Fruit fly (Drosophila melanogaster): ENCODE measurements around the gene Pus7.

The Pus7 gene

DNA sequence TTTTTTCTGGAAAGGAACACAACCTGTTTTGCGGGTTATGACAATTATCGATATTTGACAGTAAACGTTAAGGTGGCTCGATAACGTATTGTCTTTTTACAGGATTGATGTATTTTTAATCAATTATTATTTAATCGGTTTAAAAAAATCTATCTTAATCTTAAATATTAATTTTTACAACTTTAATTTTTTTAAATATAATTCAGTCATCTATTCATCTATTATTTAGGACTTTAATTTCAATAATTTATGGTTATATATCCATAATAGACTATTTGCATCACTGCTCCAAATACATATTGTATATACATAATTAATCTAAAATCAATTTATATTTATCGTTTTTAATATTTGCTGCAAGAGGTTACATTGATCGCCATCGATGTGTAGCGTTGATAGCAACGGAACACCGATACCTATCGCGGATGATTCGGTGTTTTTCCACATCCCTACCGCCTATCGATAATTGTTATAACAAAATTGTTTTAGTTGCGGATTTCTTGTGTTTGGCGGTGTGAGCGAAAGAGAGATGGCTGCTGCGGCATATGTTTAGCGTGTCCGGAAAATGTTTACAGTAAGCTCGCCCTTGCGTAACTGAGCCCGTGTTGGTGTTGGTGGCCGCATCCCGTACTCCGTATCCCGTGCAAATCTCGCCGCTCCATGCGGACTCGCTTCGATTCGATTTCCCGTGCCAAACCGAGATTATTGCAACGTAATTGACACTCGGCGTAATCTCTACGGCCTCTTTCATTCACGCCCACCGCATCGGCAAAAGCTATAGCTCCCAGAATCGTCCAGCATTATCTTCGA, 15.2 kb downstream of the Pus7 start, which contains the start of the genes GstO1 and foi (continued):
- TF ChIP-seq sna (GFP tag; IDR thresholded peaks at IDR 0.05; ENCODE audit: partially characterized antibody): peak; percentile 95
- no peak for TF ChIP-seq CG6254 (GFP tag; optimal IDR thresholded peaks at IDR 0.05)
- TF ChIP-seq CG6654 (GFP tag; optimal IDR thresholded peaks at IDR 0.05): no peak
- no peak for TF ChIP-seq jing (GFP tag; optimal IDR thresholded peaks at IDR 0.05)
- TF ChIP-seq her (GFP tag; optimal IDR thresholded peaks at IDR 0.05): no peak
- no peak for TF ChIP-seq ro (GFP tag; IDR thresholded peaks at IDR 0.05)
- TF ChIP-seq CG14965 (GFP tag; optimal IDR thresholded peaks at IDR 0.05; ENCODE audit: borderline replicate concordance): no peak
- TF ChIP-seq zen (tag; optimal IDR thresholded peaks at IDR 0.05): peak; percentile 27
- no peak for TF ChIP-seq bcd (GFP tag; optimal IDR thresholded peaks at IDR 0.05)
- peak; percentile 99 for TF ChIP-seq nerfin-2 (GFP tag; IDR thresholded peaks at IDR 0.05; ENCODE audit: partially characterized antibody)
- TF ChIP-seq ash1 (GFP tag; optimal IDR thresholded peaks at IDR 0.05): no peak
- peak; percentile 44 for TF ChIP-seq CG2678 (tag; optimal IDR thresholded peaks at IDR 0.05)
- peak; percentile 99 for TF ChIP-seq Opbp (GFP tag; IDR thresholded peaks at IDR 0.05; ENCODE audit: partially characterized antibody)
- TF ChIP-seq CG8765 (GFP tag; IDR thresholded peaks at IDR 0.05): no peak
- no peak; the same call in 1 of the 2 replicates for TF ChIP-seq E2f1 (GFP tag; IDR thresholded peaks at IDR 0.05)
- no peak for TF ChIP-seq Atf3 (GFP tag; optimal IDR thresholded peaks at IDR 0.05)
- no peak for TF ChIP-seq ac (GFP tag; optimal IDR thresholded peaks at IDR 0.05)
- peak; percentile 6 to 31 for TF ChIP-seq Hr51 (GFP tag; optimal IDR thresholded peaks at IDR 0.05)
- TF ChIP-seq stwl (tag; optimal IDR thresholded peaks at IDR 0.05): peak; percentile 95
- TF ChIP-seq Xbp1 (GFP tag; optimal IDR thresholded peaks at IDR 0.05): peak; percentile 36
- TF ChIP-seq CG7556 (GFP tag; optimal IDR thresholded peaks at IDR 0.05): no peak
- no peak for TF ChIP-seq pho (GFP tag; optimal IDR thresholded peaks at IDR 0.05)
- TF ChIP-seq CG18599 (GFP tag; optimal IDR thresholded peaks at IDR 0.05): no peak
- peak; percentile 39 for TF ChIP-seq zfh2 (GFP tag; optimal IDR thresholded peaks at IDR 0.05)
- TF ChIP-seq D19A (tag; optimal IDR thresholded peaks at IDR 0.05): peak; percentile 25
- TF ChIP-seq unc-4 (GFP tag; IDR thresholded peaks at IDR 0.05; ENCODE audit: partially characterized antibody): peak; percentile 95
- no peak for TF ChIP-seq salm (tag; optimal IDR thresholded peaks at IDR 0.05)
- TF ChIP-seq CG10209 (GFP tag; optimal IDR thresholded peaks at IDR 0.05): peak; percentile 16
- no peak for TF ChIP-seq pum (GFP tag; optimal IDR thresholded peaks at IDR 0.05)
- no peak for TF ChIP-seq fru (optimal IDR thresholded peaks at IDR 0.05)
- no peak for TF ChIP-seq gcm2 (GFP tag; optimal IDR thresholded peaks at IDR 0.05)
- peak; percentile 10 for TF ChIP-seq NfI (GFP tag; optimal IDR thresholded peaks at IDR 0.05)
- TF ChIP-seq slou (GFP tag; optimal IDR thresholded peaks at IDR 0.05): no peak
- TF ChIP-seq CG8290 (GFP tag; optimal IDR thresholded peaks at IDR 0.05): peak; percentile 29
- TF ChIP-seq CG8290 (tag; optimal IDR thresholded peaks at IDR 0.05): peak in 1 of 2 experiments; percentile 73
- peak; percentile 19 for TF ChIP-seq CG13775 (GFP tag; optimal IDR thresholded peaks at IDR 0.05)
- no peak for TF ChIP-seq CG12071 (GFP tag; optimal IDR thresholded peaks at IDR 0.05)
- no peak for TF ChIP-seq NC2α (GFP tag; optimal IDR thresholded peaks at IDR 0.05)
- no peak for TF ChIP-seq CG9817 (tag; optimal IDR thresholded peaks at IDR 0.05)
- no peak for TF ChIP-seq Hey (tag; optimal IDR thresholded peaks at IDR 0.05)
- TF ChIP-seq Mrtf (GFP tag; IDR thresholded peaks at IDR 0.05): no peak
- TF ChIP-seq sob (GFP tag; IDR thresholded peaks at IDR 0.05): peak; percentile 57; the same call in 1 of the 2 replicates
- peak; percentile 32; the same call in 1 of the 2 replicates for TF ChIP-seq ssp (GFP tag; IDR thresholded peaks at IDR 0.05)
- no peak for TF ChIP-seq Nf-YA (GFP tag; IDR thresholded peaks at IDR 0.05)
- TF ChIP-seq CG9727 (GFP tag; optimal IDR thresholded peaks at IDR 0.05): peak; percentile 11
- peak; percentile 45 for TF ChIP-seq MTF-1 (GFP tag; optimal IDR thresholded peaks at IDR 0.05; ENCODE audit: borderline replicate concordance)
- TF ChIP-seq CG3407 (GFP tag; optimal IDR thresholded peaks at IDR 0.05): no peak
- TF ChIP-seq CG12391 (tag; optimal IDR thresholded peaks at IDR 0.05): peak; percentile 68
- no peak for TF ChIP-seq CG5180 (GFP tag; optimal IDR thresholded peaks at IDR 0.05)

Measured in whole organism, embryonic.